Worm (Caenorhabditis elegans) whole organism, L3 larva: Measurements from ENCODE around the gene hsp-110.
A peak's percentile ranks its signal among the peaks of the same experiment; 100 is the strongest.

ENCODE experiments used
- ZK546.5 ChIP-seq: sonication (generic microtip); optimal IDR thresholded peaks from 2 replicates; lab custom pipeline; 2017; ENCODE audit warnings: missing biosample characterization, missing genetic modification characterization
- ama-1 ChIP-seq: fragments of 150-350 bp; optimal IDR thresholded peaks from 2 replicates; lab custom pipeline; 2018
- ceh-16 ChIP-seq: sonication (generic microtip); optimal IDR thresholded peaks from 2 replicates; lab custom pipeline; 2017; ENCODE audit warnings: missing biosample characterization, missing genetic modification characterization
- ceh-28 ChIP-seq: fragments of 150-350 bp; optimal IDR thresholded peaks from 2 replicates; lab custom pipeline; 2014; ENCODE audit warnings: missing biosample characterization, missing genetic modification reagents, missing genetic modification characterization
- ceh-82 ChIP-seq: fragments of 150-350 bp; optimal IDR thresholded peaks from 2 replicates; lab custom pipeline; 2014; ENCODE audit warnings: missing biosample characterization, missing genetic modification characterization
- ceh-9 ChIP-seq: sonication (generic microtip); optimal IDR thresholded peaks from 2 replicates; lab custom pipeline; 2018; ENCODE audit warnings: missing biosample characterization, missing genetic modification characterization
- daf-12 ChIP-seq: fragments of 150-350 bp; optimal IDR thresholded peaks from 2 replicates; lab custom pipeline; 2014; ENCODE audit warnings: missing biosample characterization, missing genetic modification reagents, missing genetic modification characterization
- egl-27 ChIP-seq: sonication (generic microtip); optimal IDR thresholded peaks from 4 replicates; lab custom pipeline; 2017; ENCODE audit warnings: missing biosample characterization, missing genetic modification reagents, missing genetic modification characterization
- egl-5 ChIP-seq: fragments of 150-350 bp; optimal IDR thresholded peaks from 2 replicates; lab custom pipeline; 2017; ENCODE audit warnings: missing biosample characterization, missing genetic modification reagents, missing genetic modification characterization, inconsistent platforms
- elt-1 ChIP-seq: fragments of 150-350 bp; optimal IDR thresholded peaks from 2 replicates; lab custom pipeline; 2014; ENCODE audit warnings: missing biosample characterization, missing genetic modification characterization
- elt-2 ChIP-seq: sonication (generic microtip); optimal IDR thresholded peaks from 2 replicates; lab custom pipeline; 2016; ENCODE audit warnings: missing genetic modification reagents, mild to moderate bottlenecking, missing genetic modification characterization, missing compliant biosample characterization
- elt-3 ChIP-seq, 3 experiments: fragments of 150-350 bp in 1 of 3; sonication (generic microtip) in 2 of 3; optimal IDR thresholded peaks; 2 replicates in 2 of 3; 4 replicates in 1 of 3; lab custom pipeline; 2014 to 2017; ENCODE audit warnings: missing biosample characterization in 3 of 3, missing genetic modification characterization in 3 of 3
- fkh-10 ChIP-seq: sonication (generic microtip); optimal IDR thresholded peaks from 2 replicates; lab custom pipeline; 2017; ENCODE audit warnings: missing biosample characterization, missing genetic modification reagents, missing genetic modification characterization
- fkh-2 ChIP-seq: fragments of 150-350 bp; optimal IDR thresholded peaks from 2 replicates; lab custom pipeline; 2014; ENCODE audit warnings: missing biosample characterization, missing genetic modification reagents, missing genetic modification characterization
- hmg-11 ChIP-seq: sonication (generic microtip); optimal IDR thresholded peaks from 2 replicates; lab custom pipeline; 2016; ENCODE audit warnings: missing genetic modification characterization, missing compliant biosample characterization
- jun-1 ChIP-seq: fragments of 150-350 bp; optimal IDR thresholded peaks from 2 replicates; lab custom pipeline; 2014; ENCODE audit warnings: missing biosample characterization, missing genetic modification reagents, missing genetic modification characterization
- lin-15B ChIP-seq: fragments of 150-350 bp; optimal IDR thresholded peaks from 2 replicates; lab custom pipeline; 2014; ENCODE audit warnings: missing biosample characterization, missing genetic modification characterization
- lin-39 ChIP-seq: fragments of 150-350 bp; optimal IDR thresholded peaks from 2 replicates; lab custom pipeline; 2018; ENCODE audit warnings: missing biosample characterization, missing genetic modification reagents, missing genetic modification characterization
- lsy-12 ChIP-seq: sonication (generic microtip); optimal IDR thresholded peaks from 2 replicates; lab custom pipeline; 2016; ENCODE audit warnings: mild to moderate bottlenecking, missing genetic modification characterization, missing compliant biosample characterization
- mdl-1 ChIP-seq: fragments of 150-350 bp; optimal IDR thresholded peaks from 2 replicates; lab custom pipeline; 2014; ENCODE audit warnings: missing biosample characterization, missing genetic modification characterization
- mml-1 ChIP-seq: fragments of 150-350 bp; sonication (generic microtip); optimal IDR thresholded peaks from 3 replicates; lab custom pipeline; 2014; ENCODE audit warnings: missing biosample characterization, missing genetic modification characterization
- nfya-1 ChIP-seq: sonication (generic microtip); optimal IDR thresholded peaks from 2 replicates; lab custom pipeline; 2017; ENCODE audit warnings: missing genetic modification characterization, mild to moderate bottlenecking, missing compliant biosample characterization, antibody characterized with exemption, moderate library complexity; ENCODE audit not compliant: insufficient read depth
- nhr-12 ChIP-seq: fragments of 150-350 bp; optimal IDR thresholded peaks from 2 replicates; lab custom pipeline; 2014; ENCODE audit warnings: missing biosample characterization, missing genetic modification characterization
- nhr-237 ChIP-seq: fragments of 150-350 bp; optimal IDR thresholded peaks from 2 replicates; lab custom pipeline; 2014; ENCODE audit warnings: missing biosample characterization, missing genetic modification characterization
- nhr-25 ChIP-seq: sonication (generic microtip); optimal IDR thresholded peaks from 2 replicates; lab custom pipeline; 2017; ENCODE audit warnings: missing biosample characterization, missing genetic modification characterization
- nhr-43 ChIP-seq: sonication (generic microtip); optimal IDR thresholded peaks from 2 replicates; lab custom pipeline; 2016; ENCODE audit warnings: mild to moderate bottlenecking, missing genetic modification characterization, missing compliant biosample characterization; ENCODE audit not compliant: poor library complexity, severe bottlenecking
- nhr-76 ChIP-seq: fragments of 150-350 bp; sonication (generic microtip); optimal IDR thresholded peaks from 5 replicates; lab custom pipeline; 2014; ENCODE audit warnings: missing biosample characterization, missing genetic modification characterization
- nhr-77 ChIP-seq: fragments of 150-350 bp; optimal IDR thresholded peaks from 2 replicates; lab custom pipeline; 2014; ENCODE audit warnings: missing biosample characterization, missing genetic modification characterization
- pqm-1 ChIP-seq: fragments of 150-350 bp; optimal IDR thresholded peaks from 2 replicates; lab custom pipeline; 2017; ENCODE audit warnings: missing biosample characterization, missing genetic modification characterization, inconsistent platforms
- sea-2 ChIP-seq: fragments of 150-350 bp; sonication (generic microtip); optimal IDR thresholded peaks from 4 replicates; lab custom pipeline; 2014; ENCODE audit warnings: missing biosample characterization, missing genetic modification reagents, missing genetic modification characterization
- skn-1 ChIP-seq: fragments of 150-350 bp; optimal IDR thresholded peaks from 2 replicates; lab custom pipeline; 2014; ENCODE audit warnings: missing biosample characterization, missing genetic modification characterization
- snpc-4 ChIP-seq: fragments of 150-350 bp; optimal IDR thresholded peaks from 2 replicates; lab custom pipeline; 2014; ENCODE audit warnings: missing biosample characterization, missing genetic modification characterization
- unc-39 ChIP-seq: sonication (generic microtip); optimal IDR thresholded peaks from 4 replicates; lab custom pipeline; 2017; ENCODE audit warnings: missing biosample characterization, missing genetic modification characterization
- zag-1 ChIP-seq: fragments of 150-350 bp; optimal IDR thresholded peaks from 2 replicates; lab custom pipeline; 2014; ENCODE audit warnings: missing biosample characterization, missing genetic modification characterization
- ztf-4 ChIP-seq: fragments of 150-350 bp; optimal IDR thresholded peaks from 2 replicates; lab custom pipeline; 2014; ENCODE audit warnings: missing biosample characterization, missing genetic modification characterization

hsp-110 gene

DNA sequence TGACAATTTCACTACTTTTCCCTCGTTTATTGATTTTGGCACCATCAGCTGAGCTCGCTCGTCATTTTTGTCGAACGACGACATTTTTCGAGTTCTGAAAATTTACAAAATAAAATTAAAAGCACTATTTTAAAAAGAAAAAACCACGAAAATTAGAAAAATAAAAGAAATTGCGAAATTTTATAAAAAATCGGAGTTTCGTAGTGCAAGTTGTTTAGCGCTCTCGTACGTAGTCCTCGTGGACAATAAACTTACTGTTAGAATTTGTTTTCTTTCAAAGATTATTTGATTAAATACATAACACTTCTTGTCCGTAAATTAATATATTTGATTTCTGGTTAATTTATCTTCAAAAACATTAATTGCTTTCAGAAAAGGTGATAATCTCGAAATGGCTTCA, 43.5 kb upstream of the hsp-110 start, which contains the start of the genes ess-2 and F42H10.2 (continued):
- TF ChIP-seq nhr-77 (no peak), fkh-2 (no peak), nhr-76 (tag; lab: Kevin White, UChicago) (no peak), zag-1 (no peak)

DNA sequence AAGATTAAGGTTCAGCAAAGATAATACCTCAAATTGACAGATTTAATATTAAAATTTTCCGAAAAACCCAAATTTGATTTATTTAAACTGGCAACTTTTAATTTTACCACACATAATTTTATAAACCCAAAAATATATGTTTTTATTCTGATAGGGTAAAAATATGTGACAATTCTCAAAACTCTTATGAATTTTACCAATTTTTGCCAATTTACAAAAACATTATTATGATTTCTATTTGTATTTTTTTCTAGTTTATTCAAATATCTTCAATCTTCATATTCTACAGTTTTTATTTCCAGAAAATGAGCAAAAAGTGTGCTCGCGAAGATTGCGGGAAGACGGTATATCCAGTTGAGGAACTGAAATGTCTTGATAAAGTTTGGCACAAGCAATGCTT, 37.1 kb upstream of the hsp-110 start, which contains the start of gene F42H10.3:
Gene F42H10.3 (plus strand): TSS at position 301 of the 400 bp plus-strand sequence.
- TF ChIP-seq fkh-10 (no peak), elt-1 (no peak), mml-1 (tag; lab: Kevin White, UChicago) (no peak), ZK546.5 (no peak), ceh-9 (no peak)

DNA sequence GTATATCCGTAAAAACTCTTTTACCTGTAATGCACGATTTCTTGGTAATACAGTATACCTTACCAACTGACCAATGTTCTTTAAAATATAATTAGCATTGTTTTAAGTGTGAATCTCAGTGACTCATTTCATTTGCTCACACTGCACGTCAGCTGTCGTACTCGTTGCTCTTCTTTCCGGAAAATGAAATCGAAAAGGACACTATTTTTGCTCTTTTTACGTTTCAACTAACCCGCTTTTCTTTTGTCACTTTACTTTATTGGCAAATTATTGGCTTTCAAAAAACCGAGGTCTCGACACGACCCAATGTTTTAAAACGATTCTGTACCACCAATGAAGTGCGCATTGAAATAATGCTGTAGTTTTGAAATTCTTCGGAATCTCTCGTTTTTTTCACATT, 33.6 kb upstream of the hsp-110 start, which contains the start of gene F42H10.6:
Gene F42H10.6 (minus strand): TSS at position 101 of the 400 bp plus-strand sequence.
- no peak for TF ChIP-seq fkh-10

- TF ChIP-seq pqm-1 (tag; lab: Kevin White, UChicago) (peak; percentile 72), ceh-16 (no peak), unc-39 (tag; lab: Kevin White, UChicago) (no peak), fkh-10 (no peak), skn-1 (tag; lab: Kevin White, UChicago) (no peak), ZK546.5 (no peak), elt-2 (peak; percentile 82), sea-2 (GFP tag; lab: Kevin White, UChicago) (no peak), nfya-1 (no peak)
Measured at ce11 chrIII:8479322-8479864, 32.7 kb upstream of the hsp-110 start.

ce11 chrIII:8473292-8473691, 26.6 kb upstream of the hsp-110 start:
- TF ChIP-seq daf-12 (tag; lab: Kevin White, UChicago) = no peak
- no peak for TF ChIP-seq sea-2 (GFP tag; lab: Kevin White, UChicago)
- no peak for TF ChIP-seq snpc-4 (tag; lab: Kevin White, UChicago)
- no peak for TF ChIP-seq elt-2
- no peak for TF ChIP-seq lin-39 (tag; lab: Kevin White, UChicago)

DNA sequence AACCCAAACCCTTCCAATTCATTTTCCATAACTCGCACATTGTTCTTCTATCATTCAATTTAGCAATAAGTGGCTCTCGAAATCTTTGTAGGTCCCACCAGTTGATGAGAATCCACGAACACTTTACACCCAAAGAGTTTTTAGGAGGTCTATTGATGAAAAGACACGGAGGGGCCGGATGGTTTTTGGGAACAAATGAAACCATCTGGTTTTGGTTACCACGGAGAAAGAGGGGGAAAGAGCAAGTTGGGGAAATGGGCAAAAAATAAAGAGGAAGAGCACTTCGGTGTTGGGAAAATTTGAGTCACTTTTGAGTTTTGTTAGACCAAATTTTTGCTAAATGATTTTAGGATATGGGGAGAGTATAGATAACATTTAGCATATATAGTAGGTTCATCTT, 20.8 kb upstream of the hsp-110 start:
- TF ChIP-seq hmg-11 (tag; lab: Kevin White, UChicago) = no peak
- TF ChIP-seq ceh-16 = no peak
- no peak for TF ChIP-seq mml-1 (tag; lab: Kevin White, UChicago)
- TF ChIP-seq elt-2 = no peak
- TF ChIP-seq ceh-9 = no peak
- TF ChIP-seq egl-5 (tag; lab: Kevin White, UChicago) = no peak
- TF ChIP-seq nhr-25 = no peak
- TF ChIP-seq lsy-12 (tag; lab: Kevin White, UChicago) = no peak
- no peak for TF ChIP-seq mdl-1 (tag; lab: Kevin White, UChicago)
- no peak for TF ChIP-seq ceh-28

- TF ChIP-seq jun-1 (no peak), elt-3 (tag; optimal IDR thresholded peaks at IDR 0.05; lab: Kevin White, UChicago) (no peak), hmg-11 (tag; lab: Kevin White, UChicago) (no peak), egl-27 (tag; lab: Kevin White, UChicago) (no peak), unc-39 (tag; lab: Kevin White, UChicago) (no peak), elt-2 (no peak), sea-2 (GFP tag; lab: Kevin White, UChicago) (no peak), ceh-82 (tag; lab: Kevin White, UChicago) (no peak), pqm-1 (tag; lab: Kevin White, UChicago) (no peak), ama-1 (no peak), ztf-4 (tag; lab: Kevin White, UChicago) (no peak), nhr-12 (tag; lab: Kevin White, UChicago) (no peak), fkh-2 (no peak), lin-15B (tag; lab: Kevin White, UChicago) (no peak), elt-1 (no peak), nhr-76 (tag; lab: Kevin White, UChicago) (no peak), nhr-43 (tag; lab: Kevin White, UChicago) (no peak), nhr-237 (tag; lab: Kevin White, UChicago) (no peak)
Measured at ce11 chrIII:8466735-8467134, 20.0 kb upstream of the hsp-110 start, which contains the start of gene mig-39. Gene mig-39, plus strand, starts transcription at chrIII:8467035.
